Fruit fly (Drosophila melanogaster): ENCODE measurements around the gene Cyp28d1.

dm6 chr2L:5261223-5261984 is 51.1 kb downstream of the Cyp28d1 start:
- TF ChIP-seq Spps (tag; optimal IDR thresholded peaks at IDR 0.05) (peak; percentile 49), sisA (GFP tag; IDR thresholded peaks at IDR 0.05) (no peak), CG3726 (GFP tag; IDR thresholded peaks at IDR 0.05) (no peak), CG6854 (GFP tag; optimal IDR thresholded peaks at IDR 0.05) (no peak), sc (optimal IDR thresholded peaks at IDR 0.05) (no peak), sc (GFP tag; optimal IDR thresholded peaks at IDR 0.05) (no peak)

All from whole organism, embryonic.